Fruit fly (Drosophila melanogaster) whole organism, wandering third instar larva: Measurements from ENCODE around the gene MtnB.

Experiments used
- Abd-B ChIP-seq: fragments of >200 bp; optimal IDR thresholded peaks from 2 replicates; lab custom pipeline; 2017; ENCODE audit warnings: missing biosample characterization, missing genetic modification characterization
- Dfd ChIP-seq: fragments of >200 bp; optimal IDR thresholded peaks from 2 replicates; lab custom pipeline; 2017; ENCODE audit warnings: missing biosample characterization, missing genetic modification characterization
- Vsx2 ChIP-seq: fragments of 200-300, 225-300 bp; sonication (Bioruptor generic); optimal IDR thresholded peaks from 2 replicates; lab custom pipeline; 2018; ENCODE audit warnings: missing biosample characterization, missing genetic modification characterization; ENCODE audit not compliant: partially characterized antibody
- br ChIP-seq: fragments of 200-800 bp; sonication (Bioruptor generic); optimal IDR thresholded peaks from 2 replicates; lab custom pipeline; 2016; ENCODE audit warnings: missing biosample characterization, missing genetic modification characterization
- fru ChIP-seq: fragments of 200-800 bp; sonication (Bioruptor generic); optimal IDR thresholded peaks from 3 replicates; lab custom pipeline; 2016; ENCODE audit warnings: missing biosample characterization, mild to moderate bottlenecking, missing genetic modification characterization
- lola ChIP-seq: fragments of >200 bp; optimal IDR thresholded peaks from 2 replicates; lab custom pipeline; 2017; ENCODE audit warnings: missing biosample characterization, missing genetic modification characterization
- psq ChIP-seq: fragments of 200-800 bp; sonication (Bioruptor generic); optimal IDR thresholded peaks from 3 replicates; lab custom pipeline; 2017; ENCODE audit warnings: missing biosample characterization, mild to moderate bottlenecking, missing genetic modification characterization, moderate library complexity
- tai ChIP-seq: sonication (Bioruptor generic); optimal IDR thresholded peaks from 2 replicates; lab custom pipeline; 2016; ENCODE audit warnings: missing biosample characterization, missing genetic modification characterization
- usp ChIP-seq: fragments of >200 bp; optimal IDR thresholded peaks from 2 replicates; lab custom pipeline; 2017; ENCODE audit warnings: missing biosample characterization, missing genetic modification characterization

DNA sequence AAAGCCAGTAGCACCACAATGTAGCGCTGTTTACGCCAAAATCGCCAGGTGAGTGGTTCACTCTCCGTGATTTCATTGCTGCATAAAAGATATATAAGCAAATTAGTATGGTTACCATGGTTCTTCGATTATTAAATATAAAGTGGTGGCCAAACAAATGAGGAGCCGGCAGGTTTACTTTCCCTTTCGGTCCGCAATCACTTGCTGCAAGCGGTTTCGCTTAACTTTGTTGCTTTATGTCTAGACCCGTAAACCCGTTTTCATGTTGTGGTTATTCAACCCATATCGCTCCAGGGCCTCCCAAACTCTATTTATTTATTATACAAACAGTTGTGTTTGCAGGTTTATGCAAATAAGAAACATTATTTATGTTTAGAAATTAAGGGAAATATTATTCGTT is 5.8 kb upstream of the MtnB start:
- TF ChIP-seq Abd-B (no peak), Dfd (no peak), tai (no peak), usp (GFP tag; lab: Kevin White, UChicago) (no peak), br (GFP tag; lab: Kevin White, UChicago) (no peak), psq (GFP tag; lab: Kevin White, UChicago) (no peak), Vsx2 (GFP tag; lab: Kevin White, UChicago) (no peak), fru (GFP tag; lab: Kevin White, UChicago) (no peak), lola (no peak)
